Worm (Caenorhabditis elegans): ENCODE measurements around the gene sec-20.

DNA sequence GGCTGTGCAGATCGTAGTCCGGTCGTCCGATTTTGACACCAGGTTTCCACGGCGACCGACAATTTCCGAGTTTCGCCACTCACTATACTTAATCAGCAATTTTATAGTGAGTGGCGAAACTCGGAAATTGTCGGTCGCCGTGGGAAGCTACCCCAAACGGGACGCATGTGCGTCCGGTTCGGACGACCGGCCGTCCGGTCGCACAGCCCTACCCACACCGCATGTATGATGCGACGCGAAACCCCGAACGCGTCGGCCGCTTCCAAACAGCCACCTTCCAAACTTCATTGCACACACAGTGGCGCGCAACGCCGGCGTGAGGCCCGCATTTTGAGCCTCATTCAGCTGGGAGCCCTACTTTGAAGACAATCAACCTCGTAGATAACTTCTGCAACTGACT, 40.8 kb upstream of the sec-20 start:
- no peak for TF ChIP-seq him-1 (tag; optimal IDR thresholded peaks at IDR 0.05)
- no peak for TF ChIP-seq dao-5 (tag; optimal IDR thresholded peaks at IDR 0.05)

Measured in whole organism, L4/young adult.